Worm (Caenorhabditis elegans) whole organism, mixed stage, embryonic: ENCODE data around the gene nra-1.

ENCODE experiments used
- M03D4.4 ChIP-seq: sonication (generic microtip); optimal IDR thresholded peaks from 2 replicates; lab custom pipeline; 2017; ENCODE audit warnings: mild to moderate bottlenecking, missing genetic modification characterization, missing compliant biosample characterization
- bed-3 ChIP-seq: fragments of 200-800 bp; sonication (Bioruptor generic); optimal IDR thresholded peaks from 3 replicates; lab custom pipeline; 2018; ENCODE audit warnings: mild to moderate bottlenecking, missing genetic modification characterization, moderate library complexity, missing compliant biosample characterization
- blmp-1 ChIP-seq: fragments of 150-350 bp; optimal IDR thresholded peaks from 2 replicates; lab custom pipeline; 2014; ENCODE audit warnings: missing biosample characterization, missing genetic modification characterization
- ceh-39 ChIP-seq: fragments of 150-350 bp; optimal IDR thresholded peaks from 2 replicates; lab custom pipeline; 2014; ENCODE audit warnings: missing biosample characterization, missing genetic modification characterization
- ceh-43 ChIP-seq: fragments of 200-800 bp; sonication (Bioruptor generic); optimal IDR thresholded peaks from 2 replicates; lab custom pipeline; 2018; ENCODE audit warnings: mild to moderate bottlenecking, missing genetic modification characterization, moderate library complexity, missing compliant biosample characterization
- ceh-83 ChIP-seq: fragments of 200-800 bp; sonication (Bioruptor generic); optimal IDR thresholded peaks from 2 replicates; lab custom pipeline; 2018; ENCODE audit warnings: mild to moderate bottlenecking, missing genetic modification characterization, missing compliant biosample characterization
- ces-1 ChIP-seq: fragments of 150-350 bp; optimal IDR thresholded peaks from 2 replicates; lab custom pipeline; 2014; ENCODE audit warnings: missing biosample characterization, missing genetic modification reagents, missing genetic modification characterization
- cnd-1 ChIP-seq: fragments of 200-800 bp; sonication (Bioruptor generic); optimal IDR thresholded peaks from 2 replicates; lab custom pipeline; 2018; ENCODE audit warnings: mild to moderate bottlenecking, missing genetic modification characterization, missing compliant biosample characterization
- elt-3 ChIP-seq: fragments of 150-350 bp; optimal IDR thresholded peaks from 2 replicates; lab custom pipeline; 2014; ENCODE audit warnings: missing biosample characterization, missing genetic modification characterization
- flh-1 ChIP-seq: fragments of 200-800 bp; sonication (Bioruptor generic); optimal IDR thresholded peaks from 2 replicates; lab custom pipeline; 2018; ENCODE audit warnings: mild to moderate bottlenecking, missing genetic modification characterization, moderate library complexity, missing compliant biosample characterization
- ham-2 ChIP-seq: fragments of 200-800 bp; sonication (Bioruptor generic); optimal IDR thresholded peaks from 2 replicates; lab custom pipeline; 2018; ENCODE audit warnings: mild to moderate bottlenecking, missing genetic modification characterization, missing compliant biosample characterization
- hlh-1 ChIP-seq: fragments of 150-350 bp; optimal IDR thresholded peaks from 2 replicates; lab custom pipeline; 2014; ENCODE audit warnings: missing biosample characterization, missing genetic modification reagents, missing genetic modification characterization
- lin-13 ChIP-seq: fragments of 150-350 bp; optimal IDR thresholded peaks from 2 replicates; lab custom pipeline; 2014; ENCODE audit warnings: missing biosample characterization, missing genetic modification characterization
- lin-32 ChIP-seq: fragments of 200-800 bp; sonication (Bioruptor generic); optimal IDR thresholded peaks from 2 replicates; lab custom pipeline; 2018; ENCODE audit warnings: mild to moderate bottlenecking, missing genetic modification characterization, missing compliant biosample characterization
- lsy-2 ChIP-seq: fragments of 150-350 bp; optimal IDR thresholded peaks from 2 replicates; lab custom pipeline; 2014; ENCODE audit warnings: missing biosample characterization, missing genetic modification characterization
- mab-5 ChIP-seq: fragments of 150-350 bp; optimal IDR thresholded peaks from 2 replicates; lab custom pipeline; 2014; ENCODE audit warnings: missing biosample characterization, missing genetic modification characterization
- mep-1 ChIP-seq: fragments of 150-350 bp; optimal IDR thresholded peaks from 2 replicates; lab custom pipeline; 2017; ENCODE audit warnings: missing biosample characterization, missing genetic modification reagents, missing genetic modification characterization, inconsistent platforms
- nhr-12 ChIP-seq: fragments of 150-350 bp; optimal IDR thresholded peaks from 2 replicates; lab custom pipeline; 2014; ENCODE audit warnings: missing biosample characterization, missing genetic modification characterization
- nhr-2 ChIP-seq: fragments of 150-350 bp; optimal IDR thresholded peaks from 2 replicates; lab custom pipeline; 2014; ENCODE audit warnings: missing biosample characterization, missing genetic modification characterization
- nhr-237 ChIP-seq: fragments of 150-350 bp; optimal IDR thresholded peaks from 2 replicates; lab custom pipeline; 2014; ENCODE audit warnings: missing biosample characterization, missing genetic modification characterization
- nhr-28 ChIP-seq: fragments of 150-350 bp; optimal IDR thresholded peaks from 2 replicates; lab custom pipeline; 2014; ENCODE audit warnings: missing biosample characterization, missing genetic modification characterization
- nhr-76 ChIP-seq: sonication (generic microtip); optimal IDR thresholded peaks from 2 replicates; lab custom pipeline; 2017; ENCODE audit warnings: missing biosample characterization, missing genetic modification characterization
- pha-4 ChIP-seq: fragments of 150-350 bp; optimal IDR thresholded peaks from 2 replicates; lab custom pipeline; 2018; ENCODE audit warnings: missing biosample characterization, missing genetic modification reagents, missing genetic modification characterization
- sem-2 ChIP-seq: fragments of 200-800 bp; sonication (Bioruptor generic); optimal IDR thresholded peaks from 2 replicates; lab custom pipeline; 2018; ENCODE audit warnings: mild to moderate bottlenecking, missing genetic modification characterization, missing compliant biosample characterization
- snpc-4 ChIP-seq: fragments of 150-350 bp; optimal IDR thresholded peaks from 2 replicates; lab custom pipeline; 2014; ENCODE audit warnings: missing biosample characterization, missing genetic modification characterization
- sptf-1 ChIP-seq: sonication (generic microtip); optimal IDR thresholded peaks from 2 replicates; lab custom pipeline; 2017; ENCODE audit warnings: mild to moderate bottlenecking, missing genetic modification characterization, moderate library complexity, missing compliant biosample characterization
- tbx-8 ChIP-seq: fragments of 200-800 bp; sonication (Bioruptor generic); optimal IDR thresholded peaks from 2 replicates; lab custom pipeline; 2018; ENCODE audit warnings: mild to moderate bottlenecking, missing genetic modification characterization, moderate library complexity, missing compliant biosample characterization
- unc-120 ChIP-seq: sonication (generic microtip); optimal IDR thresholded peaks from 2 replicates; lab custom pipeline; 2017; ENCODE audit warnings: missing genetic modification characterization, missing compliant biosample characterization; ENCODE audit not compliant: poor library complexity, severe bottlenecking
- unc-39 ChIP-seq: fragments of 150-350 bp; optimal IDR thresholded peaks from 2 replicates; lab custom pipeline; 2014; ENCODE audit warnings: missing biosample characterization, missing genetic modification characterization
- unc-62 ChIP-seq: fragments of 150-350 bp; optimal IDR thresholded peaks from 2 replicates; lab custom pipeline; 2014; ENCODE audit warnings: missing biosample characterization, missing genetic modification reagents, missing genetic modification characterization
- zip-8 ChIP-seq: fragments of 150-350 bp; optimal IDR thresholded peaks from 2 replicates; lab custom pipeline; 2014; ENCODE audit warnings: missing biosample characterization, missing genetic modification characterization
- ztf-11 ChIP-seq: fragments of 150-350 bp; optimal IDR thresholded peaks from 2 replicates; lab custom pipeline; 2014; ENCODE audit warnings: missing biosample characterization, missing genetic modification characterization

Gene nra-1

ce11 chrIV:17265279-17265678, 18.7 kb downstream of the nra-1 start, which contains the start of gene str-187:
str-187 (plus strand) TSS chrIV:17265579.
- TF ChIP-seq lin-32 (GFP tag; lab: Kevin White, UChicago) (no peak), blmp-1 (tag; lab: Kevin White, UChicago) (no peak), nhr-12 (tag; lab: Kevin White, UChicago) (no peak), ceh-83 (GFP tag; lab: Kevin White, UChicago) (no peak), snpc-4 (tag; lab: Kevin White, UChicago) (no peak), flh-1 (GFP tag; lab: Kevin White, UChicago) (no peak), sptf-1 (tag; lab: Kevin White, UChicago) (no peak), sem-2 (GFP tag; lab: Kevin White, UChicago) (no peak)

DNA sequence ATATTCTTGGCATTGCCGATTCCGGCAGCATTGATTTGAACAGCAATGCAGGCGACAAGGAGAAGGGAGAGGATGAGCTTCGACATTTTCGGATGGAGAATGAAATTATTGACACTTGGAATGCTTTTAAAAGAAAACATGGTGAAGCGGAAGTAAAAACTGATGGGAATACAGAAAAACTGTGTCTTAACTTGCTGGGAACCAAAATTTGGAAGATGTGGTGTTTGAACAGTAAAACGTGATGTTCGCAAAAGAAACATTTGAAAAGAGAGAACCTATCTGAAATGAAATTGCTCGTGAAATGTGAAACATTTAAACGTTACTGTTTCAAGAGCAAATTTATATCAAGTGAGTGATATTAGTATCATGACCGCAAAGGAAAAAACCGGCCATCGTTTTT, 19.3 kb downstream of the nra-1 start, which contains the start of gene F26D10.13:
F26D10.13 (minus strand) TSS at position 101 of the 400 bp plus-strand sequence.
- no peak for TF ChIP-seq sptf-1 (tag; lab: Kevin White, UChicago)
- no peak for TF ChIP-seq lsy-2
- no peak for TF ChIP-seq nhr-28 (tag; lab: Kevin White, UChicago)
- no peak for TF ChIP-seq ceh-43
- TF ChIP-seq tbx-8 (GFP tag; lab: Kevin White, UChicago): no peak
- TF ChIP-seq elt-3 (tag; lab: Kevin White, UChicago): no peak

- no peak for TF ChIP-seq lsy-2
- TF ChIP-seq elt-3 (tag; lab: Kevin White, UChicago): no peak
- TF ChIP-seq ztf-11 (tag; lab: Kevin White, UChicago): no peak
- no peak for TF ChIP-seq zip-8
- no peak for TF ChIP-seq bed-3 (GFP tag; lab: Kevin White, UChicago)
- TF ChIP-seq tbx-8 (GFP tag; lab: Kevin White, UChicago): no peak
- no peak for TF ChIP-seq nhr-2 (tag; lab: Kevin White, UChicago)
- no peak for TF ChIP-seq lin-13 (tag; lab: Kevin White, UChicago)
- TF ChIP-seq sem-2 (GFP tag; lab: Kevin White, UChicago): no peak
- TF ChIP-seq unc-120: no peak
- TF ChIP-seq M03D4.4: no peak
- TF ChIP-seq ceh-83 (GFP tag; lab: Kevin White, UChicago): no peak
Measured at ce11 chrIV:17263714-17264113, 20.3 kb downstream of the nra-1 start.

ce11 chrIV:17262385-17262784, 21.6 kb downstream of the nra-1 start, which contains the start of gene ZK550.6:
ZK550.6 (minus strand) TSS chrIV:17262485.
- TF ChIP-seq unc-39 (tag; lab: Kevin White, UChicago) (no peak), ces-1 (GFP tag; lab: Kevin White, UChicago) (no peak), lsy-2 (no peak), elt-3 (tag; lab: Kevin White, UChicago) (no peak), nhr-237 (no peak), ceh-43 (no peak), mep-1 (tag; lab: Kevin White, UChicago) (no peak), cnd-1 (no peak), nhr-2 (tag; lab: Kevin White, UChicago) (no peak), tbx-8 (GFP tag; lab: Kevin White, UChicago) (no peak), mab-5 (tag; lab: Kevin White, UChicago) (no peak), snpc-4 (tag; lab: Kevin White, UChicago) (no peak), unc-62 (GFP tag; lab: Kevin White, UChicago) (no peak), lin-32 (GFP tag; lab: Kevin White, UChicago) (no peak), hlh-1 (tag; lab: Kevin White, UChicago) (no peak), M03D4.4 (no peak)

DNA sequence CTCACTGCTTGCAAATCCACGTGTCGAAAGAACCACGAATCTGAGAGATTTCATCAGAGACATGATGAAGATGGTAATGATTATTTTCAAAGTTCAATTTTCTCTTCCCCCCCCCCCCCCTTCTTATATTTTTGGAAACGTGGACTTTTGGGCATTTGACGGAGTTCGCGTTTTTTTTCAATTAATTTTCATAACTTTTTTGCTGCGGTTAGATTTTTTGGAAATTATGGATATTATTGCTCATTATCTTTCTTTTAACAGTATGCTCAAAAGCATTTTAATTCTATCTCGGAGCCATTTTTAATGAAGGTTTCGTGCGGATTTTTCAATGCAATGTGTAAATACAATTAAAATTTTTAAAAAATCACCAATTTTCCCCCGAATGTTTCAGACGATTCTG, 24.7 kb downstream of the nra-1 start, which contains the start of gene phyh-1:
phyh-1 (minus strand) TSS at position 101 of the 400 bp plus-strand sequence.
- no peak for TF ChIP-seq snpc-4 (tag; lab: Kevin White, UChicago)
- TF ChIP-seq zip-8: no peak
- TF ChIP-seq nhr-76: no peak
- TF ChIP-seq blmp-1 (tag; lab: Kevin White, UChicago): no peak
- no peak for TF ChIP-seq ceh-39 (tag; lab: Kevin White, UChicago)
- TF ChIP-seq nhr-28 (tag; lab: Kevin White, UChicago): no peak

- no peak for TF ChIP-seq mep-1 (tag; lab: Kevin White, UChicago)
- no peak for TF ChIP-seq ham-2 (GFP tag; lab: Kevin White, UChicago)
- TF ChIP-seq nhr-28 (tag; lab: Kevin White, UChicago): no peak
- TF ChIP-seq M03D4.4: no peak
- TF ChIP-seq cnd-1: no peak
- TF ChIP-seq mab-5 (tag; lab: Kevin White, UChicago): no peak
- no peak for TF ChIP-seq ceh-83 (GFP tag; lab: Kevin White, UChicago)
- TF ChIP-seq tbx-8 (GFP tag; lab: Kevin White, UChicago): no peak
- no peak for TF ChIP-seq pha-4 (tag; lab: Kevin White, UChicago)
- TF ChIP-seq lin-32 (GFP tag; lab: Kevin White, UChicago): no peak
- TF ChIP-seq, all 35 proteins: peak for 0
Measured at ce11 chrIV:17258824-17259223, 25.2 kb downstream of the nra-1 start.
